Fruit fly (Drosophila melanogaster): ENCODE results near the gene CG42366.

Gene CG42366

DNA sequence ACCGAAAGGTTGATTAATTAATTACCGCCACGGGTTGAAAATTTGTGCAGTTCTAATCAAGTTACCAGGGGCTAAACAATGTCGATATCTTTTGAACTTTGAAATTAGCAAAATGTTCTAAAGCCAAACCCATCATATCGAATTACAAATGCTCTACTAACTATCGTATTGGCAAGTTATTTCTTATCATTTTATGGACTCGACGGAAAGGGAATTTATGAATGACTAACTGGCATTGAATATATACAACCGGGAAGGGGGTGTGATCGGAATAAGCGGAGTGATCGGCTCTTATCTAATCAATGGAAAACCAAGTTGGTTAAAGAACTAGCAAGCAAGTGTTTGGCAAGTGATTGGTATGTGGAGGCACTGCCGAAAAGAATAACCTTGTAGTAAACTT lies 18.6 kb downstream of the CG42366 start:
- no peak for TF ChIP-seq CG6792 (GFP tag; optimal IDR thresholded peaks at IDR 0.05)
- TF ChIP-seq CG8119 (GFP tag; IDR thresholded peaks at IDR 0.05) = no peak
- peak; percentile 55 for TF ChIP-seq Eip78C (GFP tag)
- peak; percentile 74 for TF ChIP-seq vri (GFP tag; optimal IDR thresholded peaks at IDR 0.05)
- TF ChIP-seq CG3032 (tag; optimal IDR thresholded peaks at IDR 0.05) = no peak
- no peak for TF ChIP-seq CG4318 (GFP tag; optimal IDR thresholded peaks at IDR 0.05)
- TF ChIP-seq CG10669 (GFP tag; optimal IDR thresholded peaks at IDR 0.05) = no peak

DNA sequence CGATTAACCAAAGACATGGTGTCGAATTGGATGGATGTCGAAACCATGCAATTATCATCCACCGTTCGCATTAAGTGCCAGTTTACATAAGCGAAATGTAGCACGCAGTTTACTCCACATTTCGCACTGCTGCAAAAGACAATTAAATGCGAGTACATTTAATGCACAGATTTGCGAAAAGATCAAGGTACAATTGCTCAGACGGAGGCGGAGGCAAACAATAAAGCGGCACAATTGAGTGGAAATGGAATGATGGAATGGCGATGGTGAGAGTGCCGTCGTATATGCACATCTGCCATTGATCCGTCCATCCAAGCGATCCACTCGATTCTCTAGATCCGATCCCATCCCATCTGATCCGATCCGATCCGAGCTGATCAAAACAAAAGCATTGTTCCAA lies 20.1 kb downstream of the CG42366 start:
- TF ChIP-seq esn (GFP tag; optimal IDR thresholded peaks at IDR 0.05) (peak; percentile 2), Eip78C (GFP tag) (peak; percentile 71), CG6854 (GFP tag; optimal IDR thresholded peaks at IDR 0.05) (peak; percentile 33), CG6276 (GFP tag; optimal IDR thresholded peaks at IDR 0.05) (peak; percentile 67), dsx (GFP tag; optimal IDR thresholded peaks at IDR 0.05; ENCODE audit: poor library complexity, severe bottlenecking) (peak; percentile 3), Hr4 (GFP tag; optimal IDR thresholded peaks at IDR 0.05) (no peak), svp (GFP tag) (peak; percentile 96), ss (GFP tag; optimal IDR thresholded peaks at IDR 0.05) (peak; percentile 59 to 75), CG1621 (tag; optimal IDR thresholded peaks at IDR 0.05) (peak; percentile 10), CG6808 (GFP tag; optimal IDR thresholded peaks at IDR 0.05) (peak; percentile 42), OdsH (GFP tag; optimal IDR thresholded peaks at IDR 0.05) (no peak), CG10669 (GFP tag; optimal IDR thresholded peaks at IDR 0.05) (peak; percentile 22), fd59A (GFP tag; optimal IDR thresholded peaks at IDR 0.05) (no peak), Gug (GFP tag; IDR thresholded peaks at IDR 0.05) (no peak), CG16779 (tag; optimal IDR thresholded peaks at IDR 0.05) (peak; percentile 14), CG9139 (GFP tag; optimal IDR thresholded peaks at IDR 0.05) (peak; percentile 49)

DNA sequence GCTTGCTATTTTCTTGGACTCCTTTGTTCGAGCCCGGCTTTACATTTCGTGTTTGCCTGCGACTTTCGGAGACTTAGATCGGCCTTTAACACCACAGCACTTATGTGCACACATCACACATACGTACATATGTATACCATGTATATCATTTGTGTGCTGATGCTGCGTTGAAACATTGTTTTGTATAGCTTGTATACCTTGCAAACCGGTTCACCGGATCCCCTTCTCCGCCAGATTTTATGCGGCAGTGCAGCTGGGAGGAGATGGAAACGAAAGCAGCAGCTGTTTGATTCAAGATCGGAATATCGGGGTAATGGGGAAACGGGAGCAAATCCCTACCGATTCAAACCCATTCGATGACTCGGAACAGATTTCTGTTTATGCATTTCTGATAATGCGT lies 21.1 kb downstream of the CG42366 start:
- TF ChIP-seq CG6854 (GFP tag; optimal IDR thresholded peaks at IDR 0.05) (peak; percentile 8), CG6163 (GFP tag; IDR thresholded peaks at IDR 0.05) (0 out of 3 replicates have a peak, but pooled peaks have one; percentile 31), CG11294 (GFP tag; IDR thresholded peaks at IDR 0.05) (no peak), dsx (GFP tag; optimal IDR thresholded peaks at IDR 0.05; ENCODE audit: poor library complexity, severe bottlenecking) (peak; percentile 95), fd59A (GFP tag; optimal IDR thresholded peaks at IDR 0.05) (no peak), CG1621 (tag; optimal IDR thresholded peaks at IDR 0.05) (peak; percentile 8), fkh (GFP tag; optimal IDR thresholded peaks at IDR 0.05) (peak; percentile 27)

DNA sequence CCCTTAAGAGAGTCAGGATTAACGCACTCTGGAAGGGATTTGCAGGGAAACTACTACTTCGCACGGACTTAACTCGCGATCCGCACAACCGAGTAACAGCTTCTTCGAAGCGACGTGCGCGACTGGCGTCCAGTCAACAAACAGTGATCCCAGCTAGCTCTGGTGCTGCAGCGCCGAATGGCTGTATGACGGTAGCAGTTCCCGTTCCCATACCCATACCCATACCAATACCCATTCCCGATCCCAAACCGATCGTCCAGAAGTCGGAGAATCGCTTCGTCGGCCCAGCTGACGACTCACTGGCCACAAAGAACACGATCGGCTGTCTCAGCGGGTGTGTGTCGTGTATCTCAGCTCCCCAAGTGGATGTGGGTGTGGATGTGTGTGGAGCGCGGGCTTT lies 22.3 kb downstream of the CG42366 start, which contains the start of gene CG5853:
TSS of gene CG5853 (minus strand) at position 384 of the 400 bp plus-strand sequence.
- TF ChIP-seq Gug (GFP tag; IDR thresholded peaks at IDR 0.05) = no peak
- no peak for TF ChIP-seq Eip78C (GFP tag)
- TF ChIP-seq CG6808 (GFP tag; optimal IDR thresholded peaks at IDR 0.05) = peak; percentile 10
- peak; percentile 68; the same call in 2 of the 3 replicates for TF ChIP-seq eg (GFP tag; IDR thresholded peaks at IDR 0.05)
- no peak for TF ChIP-seq CG31627 (GFP tag; optimal IDR thresholded peaks at IDR 0.05)
- TF ChIP-seq CG16779 (tag; optimal IDR thresholded peaks at IDR 0.05) = peak; percentile 65
- TF ChIP-seq CG3032 (tag; optimal IDR thresholded peaks at IDR 0.05) = peak; percentile 3
- TF ChIP-seq acj6 (GFP tag; optimal IDR thresholded peaks at IDR 0.05) = no peak
- TF ChIP-seq CG34406 (GFP tag; optimal IDR thresholded peaks at IDR 0.05) = no peak
- TF ChIP-seq cyc (GFP tag; optimal IDR thresholded peaks at IDR 0.05) = no peak
- peak; percentile 4 for TF ChIP-seq Ets96B (tag; optimal IDR thresholded peaks at IDR 0.05)
- peak; percentile 5 for TF ChIP-seq CG6792 (GFP tag; optimal IDR thresholded peaks at IDR 0.05)
- no peak for TF ChIP-seq Sox15 (GFP tag; optimal IDR thresholded peaks at IDR 0.05)
- TF ChIP-seq fd85E (GFP tag; optimal IDR thresholded peaks at IDR 0.05) = peak; percentile 16
- peak; percentile 55 to 70 for TF ChIP-seq ss (GFP tag; optimal IDR thresholded peaks at IDR 0.05)
- peak; percentile 50 for TF ChIP-seq net (GFP tag; optimal IDR thresholded peaks at IDR 0.05)
- TF ChIP-seq Met (GFP tag; optimal IDR thresholded peaks at IDR 0.05) = peak; percentile 35
- peak; percentile 76 for TF ChIP-seq Sox14 (GFP tag; optimal IDR thresholded peaks at IDR 0.05)
- peak; percentile 64 for TF ChIP-seq CG1621 (tag; optimal IDR thresholded peaks at IDR 0.05)
- peak; percentile 34 for TF ChIP-seq achi (GFP tag; optimal IDR thresholded peaks at IDR 0.05)
- TF ChIP-seq lz (GFP tag; optimal IDR thresholded peaks at IDR 0.05) = no peak
- no peak for TF ChIP-seq CG32006 (GFP tag; optimal IDR thresholded peaks at IDR 0.05)
- no peak for TF ChIP-seq topi (GFP tag; optimal IDR thresholded peaks at IDR 0.05)
- TF ChIP-seq CG3919 (GFP tag; optimal IDR thresholded peaks at IDR 0.05) = peak; percentile 46
- TF ChIP-seq CG6276 (GFP tag; optimal IDR thresholded peaks at IDR 0.05) = no peak
- TF ChIP-seq dac (GFP tag; optimal IDR thresholded peaks at IDR 0.05) = no peak
- peak; percentile 16; the same call in 1 of the 3 replicates for TF ChIP-seq CG8119 (GFP tag; IDR thresholded peaks at IDR 0.05)
- TF ChIP-seq esn (GFP tag; optimal IDR thresholded peaks at IDR 0.05) = peak; percentile 5
- peak; percentile 33 for TF ChIP-seq Eip75B (GFP tag; optimal IDR thresholded peaks at IDR 0.05)
- peak; percentile 48; the same call in 1 of the 2 replicates for TF ChIP-seq CG15336 (GFP tag; IDR thresholded peaks at IDR 0.05)
- peak; percentile 63 for TF ChIP-seq dsx (GFP tag; optimal IDR thresholded peaks at IDR 0.05; ENCODE audit: poor library complexity, severe bottlenecking)
- TF ChIP-seq CG6854 (GFP tag; optimal IDR thresholded peaks at IDR 0.05) = peak; percentile 82
- peak; percentile 73 for TF ChIP-seq CG6163 (GFP tag; IDR thresholded peaks at IDR 0.05)
- TF ChIP-seq fkh (GFP tag; optimal IDR thresholded peaks at IDR 0.05) = peak; percentile 18
- TF ChIP-seq svp (GFP tag) = peak; percentile 89

All from whole organism, prepupa.